Fruit fly (Drosophila melanogaster) ovary, adult (tissue): ENCODE measurements around the gene w-cup.

Experiments used
- CG17801 ChIP-seq: fragments of 200-800 bp; optimal IDR thresholded peaks from 2 replicates; lab custom pipeline; 2019; ENCODE audit warnings: missing biosample characterization, mild to moderate bottlenecking, missing genetic modification characterization, moderate library complexity; ENCODE audit not compliant: partially characterized antibody

Gene w-cup

DNA sequence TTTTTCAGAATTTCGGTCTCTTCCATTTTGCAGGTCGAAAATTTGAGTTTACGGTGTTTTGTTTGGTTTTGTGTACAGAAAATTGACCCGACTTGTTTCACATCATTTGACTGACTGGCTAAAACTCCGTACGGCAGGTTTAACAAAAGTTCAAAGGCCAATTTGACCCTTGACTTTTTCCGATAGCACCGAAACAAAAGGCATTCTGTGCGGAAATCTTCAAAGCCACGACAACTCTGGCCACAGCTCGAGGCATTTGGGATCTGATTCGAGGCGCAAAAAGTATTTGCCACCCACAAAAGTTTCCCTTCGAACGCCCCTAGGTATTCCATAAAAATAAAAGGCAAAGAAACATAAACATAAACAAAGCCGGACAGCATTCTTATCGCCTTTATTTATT, at the start of gene w-cup:
w-cup (minus strand) TSS at position 101 of the 400 bp plus-strand sequence.
- TF ChIP-seq CG17801 (GFP tag; lab: Kevin White, UChicago), result no peak

DNA sequence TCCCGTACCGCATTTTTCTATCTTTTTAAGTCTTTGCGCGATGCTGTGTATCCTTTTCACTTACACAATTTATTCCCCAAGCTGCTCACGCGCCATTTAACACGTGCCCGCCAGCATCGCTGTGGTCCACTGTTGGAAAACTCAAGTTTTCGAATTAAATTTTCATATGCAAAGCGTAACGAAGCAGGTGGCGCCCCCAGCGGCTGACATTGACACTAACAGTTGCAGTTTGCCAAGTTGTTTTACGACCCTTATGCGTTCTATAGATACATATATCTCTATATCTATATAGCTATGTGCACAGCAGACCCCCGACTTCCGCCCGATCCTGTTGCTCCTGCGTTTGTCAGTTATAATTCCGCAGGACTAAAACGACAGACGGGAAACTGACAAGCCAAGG, 48.3 kb upstream of the w-cup start:
- TF ChIP-seq CG17801 (GFP tag; lab: Kevin White, UChicago), result no peak

DNA sequence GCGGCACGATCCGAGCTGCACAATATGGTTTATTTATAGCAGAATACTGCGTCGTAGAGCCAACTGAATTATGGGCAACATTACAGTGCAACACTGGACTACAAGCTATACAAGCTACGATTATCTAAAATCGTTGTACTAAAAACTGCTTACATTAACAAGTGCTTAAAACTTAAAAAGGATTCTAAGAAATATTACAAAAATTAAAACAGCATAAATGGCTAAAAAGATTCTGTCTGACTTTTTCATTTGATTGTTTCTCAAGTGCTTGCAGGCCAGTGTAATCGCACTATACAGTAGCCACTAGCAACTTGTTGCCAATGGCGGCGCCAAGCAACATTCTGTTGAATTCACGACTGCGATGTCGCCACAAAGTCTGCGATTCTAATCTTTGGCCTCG, 39.2 kb upstream of the w-cup start:
- TF ChIP-seq CG17801 (GFP tag; lab: Kevin White, UChicago), result no peak

DNA sequence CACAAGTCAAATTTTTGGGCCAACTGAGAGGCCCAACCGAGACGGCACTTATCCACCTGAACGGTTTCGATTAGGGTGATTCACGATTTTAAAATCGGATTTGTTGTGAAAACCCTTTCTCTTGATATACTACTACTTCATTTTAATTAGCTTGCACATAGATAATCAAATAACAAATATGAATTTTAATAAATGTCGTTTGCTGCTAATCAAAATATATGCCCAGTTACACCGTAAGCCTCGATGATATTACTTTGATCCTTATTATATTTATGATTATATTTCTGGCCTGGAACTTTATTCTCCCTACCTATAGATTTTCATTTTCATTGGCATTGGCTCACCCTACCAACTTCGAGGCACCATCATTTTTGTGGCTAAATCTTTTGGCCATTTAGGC, 38.3 kb upstream of the w-cup start:
- no peak for TF ChIP-seq CG17801 (GFP tag; lab: Kevin White, UChicago)

DNA sequence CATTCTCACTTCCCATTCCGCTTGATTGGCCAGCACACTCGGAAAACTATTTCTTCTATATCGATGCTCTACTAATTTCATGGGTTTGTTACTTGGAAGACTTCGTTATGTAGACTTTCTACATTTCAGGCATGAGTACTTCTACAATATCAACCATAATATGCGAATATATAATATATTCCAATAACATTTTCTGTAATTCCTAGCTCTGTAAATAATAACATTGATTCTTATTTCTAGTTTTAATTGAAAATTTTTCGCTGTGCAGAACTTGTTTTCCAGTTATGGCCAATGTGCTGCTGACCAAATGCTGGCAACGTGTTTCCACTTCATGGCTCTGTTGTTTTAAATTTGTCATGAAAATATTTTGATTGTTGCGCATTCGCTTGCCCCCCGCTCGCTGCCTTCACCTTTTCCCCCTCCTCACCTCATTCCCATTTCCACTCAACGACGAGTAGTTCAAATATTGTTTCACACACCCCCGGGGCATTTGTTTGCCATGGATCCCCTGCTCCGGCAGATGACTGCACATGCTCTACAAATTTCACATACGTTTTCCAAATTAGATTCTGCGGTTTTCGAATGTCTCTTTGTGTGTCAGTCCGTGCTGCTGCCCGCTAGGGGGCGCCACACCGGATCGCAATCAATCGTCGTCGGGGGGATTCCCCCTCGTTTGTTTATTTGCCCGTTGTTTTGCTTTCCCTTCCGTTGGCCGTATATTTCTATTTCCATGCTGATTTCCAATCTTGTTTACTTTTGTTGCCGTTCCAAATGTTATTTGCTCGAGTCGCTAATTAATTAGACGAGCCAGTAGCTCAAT, 37.3 kb upstream of the w-cup start:
- no peak for TF ChIP-seq CG17801 (GFP tag; lab: Kevin White, UChicago)

DNA sequence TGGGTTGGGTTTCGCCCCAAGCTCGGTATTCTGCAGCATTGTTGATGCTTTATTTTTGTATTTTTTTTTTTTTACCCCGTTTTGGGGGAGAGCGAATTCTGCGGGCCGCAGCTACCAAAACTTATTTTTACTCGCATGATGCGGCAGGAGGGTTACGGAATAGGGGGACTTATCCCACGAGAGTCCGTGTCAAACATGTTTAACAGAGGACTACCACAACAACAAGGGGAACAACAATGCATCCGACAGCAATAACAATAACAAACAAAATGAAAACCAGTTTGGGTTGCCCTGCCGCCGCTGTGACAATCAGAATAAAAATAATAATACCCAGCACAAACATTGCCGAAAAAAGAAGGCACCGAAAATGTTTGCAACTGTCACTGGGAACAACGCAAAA, 35.5 kb upstream of the w-cup start:
- TF ChIP-seq CG17801 (GFP tag; lab: Kevin White, UChicago), result no peak

DNA sequence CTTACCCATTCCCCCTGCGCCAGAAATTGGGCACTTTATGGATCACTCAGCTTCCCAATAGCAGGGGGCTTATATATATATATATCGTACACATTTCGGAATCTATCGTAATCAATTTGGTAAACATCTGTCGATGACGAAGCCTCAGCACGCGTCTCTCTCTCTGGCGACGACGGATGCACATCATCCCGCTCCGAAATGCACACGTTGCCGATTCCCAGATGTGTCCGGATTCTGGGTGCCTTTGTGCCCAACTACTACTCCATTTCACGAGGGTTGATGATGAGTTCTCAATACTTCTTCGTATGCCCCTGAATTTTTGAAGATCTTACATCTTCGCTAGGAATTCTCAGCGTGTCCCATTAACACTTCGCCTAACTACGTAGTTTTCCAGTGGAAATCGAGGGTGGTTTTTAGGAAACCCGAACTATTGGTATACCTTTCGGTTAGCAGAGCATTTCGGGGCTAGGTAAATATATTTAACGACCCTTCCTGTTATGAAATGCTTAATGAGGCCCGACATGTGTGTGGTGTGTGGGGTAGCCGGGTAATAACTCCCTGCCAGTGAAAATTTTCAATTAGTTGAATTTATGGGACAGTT, 31.2 kb upstream of the w-cup start:
- TF ChIP-seq CG17801 (GFP tag; lab: Kevin White, UChicago), result no peak

DNA sequence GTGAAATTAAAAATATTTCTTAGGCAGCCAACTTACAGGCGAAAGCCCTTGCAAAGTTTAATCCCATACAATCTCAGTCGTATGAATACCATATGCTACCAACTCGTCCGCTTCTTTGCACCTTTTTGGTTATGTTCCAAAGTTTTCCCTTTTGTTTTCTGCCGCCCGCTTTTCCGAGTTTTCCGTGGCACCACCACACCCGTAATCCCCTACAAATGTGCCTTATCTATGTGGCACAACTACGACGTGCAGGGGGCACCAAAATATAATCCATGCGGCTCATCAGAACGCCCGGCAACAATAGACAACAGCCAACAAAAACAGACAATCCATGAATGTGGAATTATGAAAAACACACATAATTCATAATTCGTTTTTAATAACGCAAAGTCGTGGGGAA, 30.1 kb upstream of the w-cup start:
- no peak for TF ChIP-seq CG17801 (GFP tag; lab: Kevin White, UChicago)

DNA sequence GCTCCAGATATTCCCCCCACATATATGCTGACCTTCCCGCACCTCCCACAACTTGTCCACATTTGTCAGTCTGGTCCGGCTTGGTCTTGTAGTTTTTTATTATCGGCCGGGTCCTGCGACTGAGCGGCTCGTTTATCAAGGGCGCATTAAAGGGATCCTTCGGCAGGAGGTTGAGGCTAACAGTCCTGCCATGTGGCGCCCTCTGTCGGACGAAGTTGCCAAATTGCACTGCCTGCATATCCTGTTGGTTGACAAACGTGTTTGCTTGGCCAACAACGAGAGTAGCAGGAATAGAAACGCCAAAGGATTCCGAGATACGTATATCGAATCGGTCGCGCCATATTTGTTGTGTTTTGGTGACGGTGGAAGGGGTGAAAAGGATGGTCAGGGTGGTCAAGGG, 26.0 kb upstream of the w-cup start:
- TF ChIP-seq CG17801 (GFP tag; lab: Kevin White, UChicago), result no peak

DNA sequence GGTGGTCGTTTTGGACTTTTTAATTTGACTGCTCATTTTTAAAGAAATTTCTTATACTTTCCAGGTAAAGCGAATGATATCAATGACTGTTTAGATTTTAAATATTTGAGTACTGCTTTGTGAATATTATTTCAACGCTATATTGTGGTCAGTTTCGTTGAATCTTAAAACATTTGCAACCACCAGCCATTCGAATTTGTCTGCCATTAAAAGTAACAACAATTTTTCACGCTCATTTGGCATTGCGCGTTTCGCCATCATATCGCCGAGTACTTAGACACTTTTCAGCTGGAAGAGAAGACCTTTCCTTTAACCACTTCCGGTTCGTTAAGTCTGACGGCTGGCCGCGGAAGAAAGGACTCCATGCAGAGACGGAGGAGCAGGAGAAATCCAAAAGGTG, 4.0 kb upstream of the w-cup start, which contains the start of gene CG34161:
CG34161 (minus strand) TSS at position 101 of the 400 bp plus-strand sequence.
- TF ChIP-seq CG17801 (GFP tag; lab: Kevin White, UChicago), result no peak

DNA sequence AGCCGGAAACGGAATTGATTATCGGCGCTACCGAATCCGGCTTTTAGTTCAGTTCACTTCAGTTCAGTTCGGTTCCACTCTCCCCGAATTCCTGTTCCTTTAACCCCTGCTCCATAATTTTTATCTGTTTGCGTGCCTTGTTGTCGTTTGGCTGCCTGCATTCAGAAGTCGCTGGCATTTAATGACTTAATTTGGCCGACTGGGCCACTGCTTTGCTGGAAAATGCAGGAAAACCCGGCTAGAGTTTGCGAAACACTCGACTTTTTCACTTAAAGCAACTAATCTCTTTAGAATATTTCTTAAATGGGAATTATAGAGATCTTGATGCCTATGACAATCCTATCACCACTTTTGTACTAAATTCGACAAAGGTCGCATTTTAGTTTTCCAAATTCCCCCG, 1.9 kb upstream of the w-cup start, which contains the start of gene CG34160:
CG34160 (plus strand) TSS at position 301 of the 400 bp plus-strand sequence.
- TF ChIP-seq CG17801 (GFP tag; lab: Kevin White, UChicago), result no peak

DNA sequence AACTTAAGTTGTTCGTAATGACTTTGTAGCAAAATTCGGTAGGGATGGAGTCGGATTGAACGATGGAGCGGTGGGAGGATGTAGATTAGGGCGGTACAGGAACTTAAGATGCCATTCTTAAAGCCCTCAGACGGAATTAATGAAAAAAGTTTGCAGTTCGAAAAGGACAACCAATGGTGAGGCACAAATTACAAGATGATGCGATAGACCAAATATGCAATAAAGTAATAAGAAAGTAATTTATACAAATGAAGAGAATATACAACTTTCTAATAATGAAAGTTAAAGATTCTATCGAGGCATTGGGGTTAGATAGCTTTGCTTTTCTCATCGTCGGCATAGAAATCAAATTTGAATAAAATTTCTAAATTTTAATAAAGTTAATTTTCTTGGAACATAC, 10.6 kb downstream of the w-cup start, which contains the start of gene CG6138:
CG6138 (plus strand) TSS at position 301 of the 400 bp plus-strand sequence.
- no peak for TF ChIP-seq CG17801 (GFP tag; lab: Kevin White, UChicago)

DNA sequence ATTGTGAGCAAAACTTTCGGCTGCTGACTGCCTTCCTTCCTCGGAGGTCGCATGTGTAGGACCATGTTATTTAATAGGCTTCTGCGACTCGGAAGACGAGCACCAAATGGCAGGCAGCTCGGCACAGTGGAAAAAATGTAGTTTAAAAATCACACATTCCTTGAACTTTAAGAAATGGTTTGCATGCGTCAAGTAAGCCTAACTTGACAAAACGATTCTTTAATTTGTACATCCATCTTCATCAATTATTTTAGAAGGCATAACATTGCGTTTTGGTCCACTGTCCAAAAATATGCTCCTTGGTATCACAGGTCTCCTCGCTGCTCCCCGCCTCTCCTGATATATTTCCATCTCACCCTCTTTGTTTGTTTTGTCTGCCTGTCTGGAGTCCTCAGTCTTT, 11.9 kb downstream of the w-cup start:
- TF ChIP-seq CG17801 (GFP tag; lab: Kevin White, UChicago), result no peak

DNA sequence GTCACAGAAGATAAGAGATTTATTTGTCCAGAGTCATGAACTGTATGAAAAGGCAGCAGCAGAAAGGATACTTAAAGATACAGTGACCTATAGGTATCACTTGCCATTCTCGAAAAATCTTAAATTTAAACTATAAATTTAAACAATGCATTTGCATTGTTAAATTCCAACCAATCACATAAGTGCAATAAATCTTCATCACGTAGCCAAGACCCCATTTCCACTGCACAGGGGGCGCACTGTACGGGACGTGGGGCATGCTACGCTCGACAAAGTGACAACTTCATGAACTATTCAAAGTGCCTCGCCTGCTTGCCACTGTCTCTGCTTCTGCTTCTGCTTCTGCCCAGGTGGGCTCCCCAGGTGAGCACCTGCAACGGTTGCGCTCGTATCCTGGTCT, 22.3 kb downstream of the w-cup start:
- no peak for TF ChIP-seq CG17801 (GFP tag; lab: Kevin White, UChicago)

DNA sequence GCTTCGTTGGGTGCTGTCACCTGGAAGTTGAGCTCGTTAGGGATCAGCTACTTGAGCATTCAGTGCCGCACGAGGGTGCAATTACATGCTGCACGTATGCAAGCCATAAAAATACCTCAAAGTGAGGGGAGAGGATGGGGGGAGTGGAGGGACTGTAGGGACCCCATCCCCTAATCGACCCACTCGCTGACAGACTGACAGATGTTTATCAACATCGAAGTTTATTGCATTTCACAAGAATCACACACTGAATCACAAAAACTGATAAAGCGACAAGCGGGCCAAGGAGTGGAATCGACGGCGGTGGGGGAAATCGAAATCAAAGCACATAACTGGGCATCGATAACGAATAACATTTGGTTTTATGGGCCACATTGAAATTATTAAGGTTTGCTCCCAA, 22.9 kb downstream of the w-cup start:
- TF ChIP-seq CG17801 (GFP tag; lab: Kevin White, UChicago), result no peak

DNA sequence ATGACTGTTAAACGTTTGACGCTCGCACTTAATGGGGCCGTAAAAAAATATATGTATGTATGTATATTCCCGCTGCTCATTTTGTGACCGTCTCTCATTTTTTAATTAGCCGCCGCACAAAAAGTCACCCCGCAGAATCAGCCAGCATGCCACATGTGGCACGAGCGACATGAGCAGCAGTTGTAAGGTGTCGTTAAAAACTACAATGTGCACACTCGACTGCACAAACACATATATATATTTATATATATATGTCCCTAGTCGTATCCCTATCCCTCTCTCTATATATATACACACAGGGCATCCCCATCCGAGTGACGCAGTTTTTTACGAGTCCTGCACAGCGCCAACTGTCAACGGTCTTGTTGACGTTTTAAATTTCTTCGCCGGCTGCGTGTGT, 23.9 kb downstream of the w-cup start:
- TF ChIP-seq CG17801 (GFP tag; lab: Kevin White, UChicago), result no peak
